Worm (Caenorhabditis elegans) whole organism, L4 larva: Measurements from ENCODE around the gene paqr-1.

Source experiments
- aha-1 ChIP-seq: fragments of 150-350 bp; peaks from one replicate; lab custom pipeline; 2014; ENCODE audit warnings: missing biosample characterization, missing genetic modification characterization
- fkh-10 ChIP-seq: fragments of 150-350 bp; optimal IDR thresholded peaks from 2 replicates; lab custom pipeline; 2014; ENCODE audit warnings: missing biosample characterization, missing genetic modification reagents, missing genetic modification characterization
- unc-62 ChIP-seq, 3 experiments: fragments of 150-350 bp in 1 of 3; sonication (generic microtip); optimal IDR thresholded peaks in 2 of 3; peaks in 1 of 3; 1 replicate in 1 of 3; 2 replicates in 2 of 3; lab custom pipeline; 2014 to 2017; ENCODE audit warnings: missing biosample characterization in 3 of 3, missing genetic modification characterization in 3 of 3, missing genetic modification reagents in 3 of 3, missing genotype in 1 of 3

DNA sequence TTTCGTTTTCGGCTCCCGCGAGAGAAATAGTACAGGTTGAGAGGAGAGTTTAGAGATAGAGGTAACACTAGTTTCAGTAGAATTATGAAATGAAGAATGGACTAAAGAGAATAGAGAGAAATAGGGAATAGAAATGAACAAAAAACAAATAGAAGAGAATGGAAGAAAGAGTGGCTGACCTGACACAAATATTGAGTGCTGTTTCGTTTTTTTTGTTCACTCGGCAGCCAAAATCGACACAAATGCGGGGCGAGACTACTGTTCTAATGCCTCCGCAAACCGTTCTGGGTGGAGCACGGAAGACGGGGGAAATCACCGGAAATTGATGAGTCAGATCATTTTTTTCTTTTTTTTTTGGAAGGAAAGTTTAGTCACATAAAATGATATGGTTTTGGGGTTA lies 17.4 kb upstream of the paqr-1 start:
- TF ChIP-seq aha-1 (tag; lab: Kevin White, UChicago) = peak; percentile 42
- TF ChIP-seq unc-62 (GFP tag; optimal IDR thresholded peaks at IDR 0.05 in 1 of 2; lab: Kevin White, UChicago) = no peak
- TF ChIP-seq unc-62 (tag; optimal IDR thresholded peaks at IDR 0.05; lab: Kevin White, UChicago) = no peak
- no peak for TF ChIP-seq fkh-10
